Fruit fly (Drosophila melanogaster): ENCODE measurements around the gene Pink1.

Gene Pink1

DNA sequence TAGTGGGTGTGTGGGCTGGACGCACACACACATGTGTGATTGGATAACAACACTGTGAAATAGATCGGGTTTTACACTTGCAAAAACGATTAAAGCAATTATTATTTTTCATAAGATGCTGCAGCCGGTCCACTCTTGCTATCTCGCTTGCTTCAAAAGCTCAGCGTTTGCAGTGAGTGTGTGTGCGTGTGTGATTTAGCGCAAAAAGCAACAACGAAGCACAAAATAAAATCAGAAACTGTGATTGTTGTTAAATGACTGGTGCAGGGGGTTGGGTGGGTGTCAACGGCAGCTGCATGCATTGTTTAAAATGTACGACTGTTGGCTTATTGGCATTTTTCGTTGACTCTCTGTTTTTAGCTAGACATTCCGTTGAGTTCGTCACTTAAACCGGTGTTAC, 21.7 kb upstream of the Pink1 start (continued):
- TF ChIP-seq CG6276 (GFP tag; optimal IDR thresholded peaks at IDR 0.05) (peak; percentile 35), CG3919 (GFP tag; optimal IDR thresholded peaks at IDR 0.05) (no peak), eg (GFP tag; IDR thresholded peaks at IDR 0.05) (peak; percentile 44; the same call in 1 of the 3 replicates), Blimp-1 (GFP tag; optimal IDR thresholded peaks at IDR 0.05) (no peak), fd59A (GFP tag; optimal IDR thresholded peaks at IDR 0.05) (no peak), CG4318 (GFP tag; optimal IDR thresholded peaks at IDR 0.05) (no peak), CG8632 (GFP tag; optimal IDR thresholded peaks at IDR 0.05) (no peak), lz (GFP tag; optimal IDR thresholded peaks at IDR 0.05) (no peak), topi (GFP tag; optimal IDR thresholded peaks at IDR 0.05) (no peak), Hr39 (GFP tag; optimal IDR thresholded peaks at IDR 0.05) (no peak), cyc (GFP tag; optimal IDR thresholded peaks at IDR 0.05) (no peak), fd85E (GFP tag; optimal IDR thresholded peaks at IDR 0.05) (no peak)

DNA sequence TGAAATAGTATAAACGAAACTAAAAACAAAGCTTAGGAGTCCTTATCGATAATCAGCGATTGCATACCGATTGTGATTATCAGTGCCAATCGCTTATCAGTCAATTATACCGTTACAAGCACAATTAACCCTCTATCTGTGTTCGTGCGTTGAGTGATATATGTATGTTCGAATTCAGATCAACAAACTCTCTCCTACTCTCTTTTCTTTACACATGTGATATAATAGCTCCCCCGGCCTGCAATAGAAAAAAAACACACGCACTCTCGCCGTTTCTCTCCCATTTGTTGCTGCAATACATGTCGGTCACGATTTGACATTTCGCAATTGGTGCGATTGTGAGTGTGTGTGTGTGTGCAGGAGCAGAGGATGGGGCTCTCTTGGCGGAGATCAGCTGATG, 21.2 kb upstream of the Pink1 start:
- TF ChIP-seq ss (GFP tag; optimal IDR thresholded peaks at IDR 0.05), result no peak
- TF ChIP-seq vri (GFP tag; optimal IDR thresholded peaks at IDR 0.05), result peak; percentile 86

DNA sequence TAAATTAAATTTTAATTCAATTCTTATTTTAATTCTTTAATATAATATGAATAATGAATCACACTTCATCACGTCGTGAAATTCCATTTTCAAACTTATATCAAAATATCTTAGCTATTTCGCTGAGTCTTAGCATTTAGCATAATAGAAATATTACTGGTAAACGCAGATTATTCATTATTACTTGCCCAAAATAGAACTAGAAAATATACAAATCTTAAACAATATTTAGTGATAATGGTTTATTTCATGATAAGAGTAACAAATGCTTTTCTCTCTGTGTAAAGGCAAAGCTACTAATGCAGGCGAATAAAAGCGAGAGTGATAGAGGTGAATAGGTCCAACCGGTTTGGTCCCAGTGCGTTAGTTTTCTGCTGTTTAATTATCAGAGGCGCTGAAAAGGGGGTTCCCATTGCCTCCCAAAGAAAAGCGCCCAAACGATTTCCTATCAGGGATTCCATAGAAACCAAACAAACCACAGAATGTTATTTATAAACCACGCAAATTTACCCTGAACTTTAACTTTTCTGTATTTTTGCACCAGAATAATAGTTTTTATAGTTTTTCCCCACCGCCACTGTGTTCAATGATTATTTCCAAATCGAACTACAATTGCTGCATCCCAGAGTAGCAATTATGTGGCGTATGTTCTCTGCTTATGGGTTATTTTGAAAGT, 20.6 kb upstream of the Pink1 start:
- peak; percentile 85 for TF ChIP-seq CG32006 (GFP tag; optimal IDR thresholded peaks at IDR 0.05)
- TF ChIP-seq CG6808 (GFP tag; optimal IDR thresholded peaks at IDR 0.05), result no peak
- peak; percentile 67 for TF ChIP-seq CG6276 (GFP tag; optimal IDR thresholded peaks at IDR 0.05)
- TF ChIP-seq CG6163 (GFP tag; IDR thresholded peaks at IDR 0.05), result peak; percentile 41; the same call in 1 of the 3 replicates
- TF ChIP-seq CG15336 (GFP tag; IDR thresholded peaks at IDR 0.05), result peak; percentile 72
- TF ChIP-seq Eip75B (GFP tag; optimal IDR thresholded peaks at IDR 0.05), result peak; percentile 16
- TF ChIP-seq CG8119 (GFP tag; IDR thresholded peaks at IDR 0.05), result peak; percentile 64
- TF ChIP-seq eg (GFP tag; IDR thresholded peaks at IDR 0.05), result peak; percentile 69
- TF ChIP-seq Eip78C (GFP tag), result peak; percentile 80
- peak; percentile 7 for TF ChIP-seq net (GFP tag; optimal IDR thresholded peaks at IDR 0.05)
- no peak for TF ChIP-seq fkh (GFP tag; optimal IDR thresholded peaks at IDR 0.05)
- no peak for TF ChIP-seq Hr39 (GFP tag; optimal IDR thresholded peaks at IDR 0.05)
- TF ChIP-seq Smox (GFP tag; optimal IDR thresholded peaks at IDR 0.05), result no peak
- no peak for TF ChIP-seq CG11902 (GFP tag; optimal IDR thresholded peaks at IDR 0.05)
- TF ChIP-seq salr (GFP tag; optimal IDR thresholded peaks at IDR 0.05), result peak in 1 of 2 experiments; percentile 58
- no peak for TF ChIP-seq Sox14 (GFP tag; optimal IDR thresholded peaks at IDR 0.05)
- TF ChIP-seq dac (GFP tag; optimal IDR thresholded peaks at IDR 0.05), result peak; percentile 15
- peak; percentile 18; the same call in 1 of the 2 replicates for TF ChIP-seq CG11294 (GFP tag; IDR thresholded peaks at IDR 0.05)
- TF ChIP-seq Ets21C (GFP tag; optimal IDR thresholded peaks at IDR 0.05), result no peak
- TF ChIP-seq CG8319 (GFP tag; optimal IDR thresholded peaks at IDR 0.05), result no peak
- TF ChIP-seq pdm3 (GFP tag; optimal IDR thresholded peaks at IDR 0.05), result peak; percentile 20
- TF ChIP-seq CG3032 (tag; optimal IDR thresholded peaks at IDR 0.05), result no peak
- no peak for TF ChIP-seq CG6854 (GFP tag; optimal IDR thresholded peaks at IDR 0.05)
- peak; percentile 30 for TF ChIP-seq CG16779 (tag; optimal IDR thresholded peaks at IDR 0.05)
- no peak for TF ChIP-seq CG8632 (GFP tag; optimal IDR thresholded peaks at IDR 0.05)
- TF ChIP-seq Hr4 (GFP tag; optimal IDR thresholded peaks at IDR 0.05), result peak; percentile 74
- TF ChIP-seq OdsH (GFP tag; optimal IDR thresholded peaks at IDR 0.05), result peak; percentile 43
- peak; percentile 62 for TF ChIP-seq CG4318 (GFP tag; optimal IDR thresholded peaks at IDR 0.05)
- TF ChIP-seq CG7368 (GFP tag; optimal IDR thresholded peaks at IDR 0.05), result no peak
- no peak for TF ChIP-seq Lpt (GFP tag; optimal IDR thresholded peaks at IDR 0.05)
- no peak for TF ChIP-seq Sox102F (GFP tag; optimal IDR thresholded peaks at IDR 0.05)
- no peak for TF ChIP-seq fd85E (GFP tag; optimal IDR thresholded peaks at IDR 0.05)
- TF ChIP-seq CG34406 (GFP tag; optimal IDR thresholded peaks at IDR 0.05), result no peak
- no peak for TF ChIP-seq topi (GFP tag; optimal IDR thresholded peaks at IDR 0.05)

All from whole organism, prepupa.